Worm (Caenorhabditis elegans) whole organism, L4/young adult: ENCODE results near the gene ctsa-1.2.

Experiments used
- dao-5 ChIP-seq: sonication (generic microtip); optimal IDR thresholded peaks from 2 replicates; lab custom pipeline; 2016; ENCODE audit warnings: missing genotype, missing genetic modification characterization, moderate library complexity, missing compliant biosample characterization
- him-1 ChIP-seq: sonication (generic microtip); optimal IDR thresholded peaks from 2 replicates; lab custom pipeline; 2016; ENCODE audit warnings: missing genotype, missing genetic modification reagents, missing genetic modification characterization, missing compliant biosample characterization

- TF ChIP-seq dao-5 (tag; lab: Kevin White, UChicago) (no peak), him-1 (tag; lab: Kevin White, UChicago) (no peak)
Measured at ce11 chrII:11727438-11727837, 11.7 kb upstream of the ctsa-1.2 start.
